Worm (Caenorhabditis elegans) whole organism, L4 larva: ENCODE results near the gene ucr-2.1.

Experiments used
- F10B5.3 ChIP-seq: sonication (generic microtip); optimal IDR thresholded peaks from 2 replicates; lab custom pipeline; 2016; ENCODE audit warnings: mild to moderate bottlenecking, missing genetic modification characterization, missing compliant biosample characterization
- arid-1 ChIP-seq: fragments of 200-800 bp; sonication (Bioruptor generic); conservative IDR thresholded peaks from 2 replicates; pipeline ENCODE4 v1.3.6; 2022; ENCODE audit warnings: missing genetic modification reagents, missing genetic modification characterization, missing compliant biosample characterization
- lin-38 ChIP-seq: fragments of 200-800 bp; sonication (Bioruptor generic); IDR thresholded peaks from 2 replicates; pipeline ENCODE4 v1.3.6; 2022; ENCODE audit warnings: missing genetic modification reagents, missing genetic modification characterization, missing compliant biosample characterization
- nhr-28 ChIP-seq: fragments of 150-350 bp; optimal IDR thresholded peaks from 2 replicates; lab custom pipeline; 2014; ENCODE audit warnings: missing biosample characterization, missing genetic modification characterization
- unc-39 ChIP-seq: sonication (generic microtip); optimal IDR thresholded peaks from 2 replicates; lab custom pipeline; 2017; ENCODE audit warnings: missing biosample characterization, missing genetic modification characterization
- unc-62 ChIP-seq, 3 experiments: fragments of 150-350 bp in 1 of 3; sonication (generic microtip); optimal IDR thresholded peaks in 2 of 3; peaks in 1 of 3; 1 replicate in 1 of 3; 2 replicates in 2 of 3; lab custom pipeline; 2014 to 2017; ENCODE audit warnings: missing biosample characterization in 3 of 3, missing genetic modification characterization in 3 of 3, missing genetic modification reagents in 3 of 3, missing genotype in 1 of 3

ucr-2.1 gene

DNA sequence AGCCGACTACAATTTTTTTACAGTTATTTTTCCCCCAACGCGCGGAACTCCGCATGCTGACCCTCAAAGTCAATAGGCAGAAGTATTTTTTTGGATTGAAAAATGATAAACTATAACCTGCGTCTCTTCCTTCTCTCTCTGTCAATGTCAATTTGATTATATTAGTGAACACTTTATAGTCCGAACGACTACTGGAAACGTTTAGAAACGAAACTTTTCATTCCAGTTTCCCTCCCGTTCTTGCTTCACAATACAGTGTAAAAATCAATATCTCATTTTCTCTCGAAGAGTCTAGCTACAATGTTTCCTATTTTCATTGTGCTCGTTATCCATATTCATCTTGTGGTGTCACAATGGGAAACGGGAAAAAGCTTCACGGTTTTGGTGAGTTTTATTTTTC is 50.0 kb downstream of the ucr-2.1 start, which contains the start of gene lgc-24:
lgc-24 (plus strand) TSS at position 301 of the 400 bp plus-strand sequence.
- no peak for TF ChIP-seq lin-38 (GFP tag; lab: Robert Waterston, UW)
- no peak for TF ChIP-seq arid-1 (GFP tag; lab: Robert Waterston, UW)
- no peak for TF ChIP-seq unc-39 (tag; lab: Kevin White, UChicago)
- TF ChIP-seq F10B5.3 (tag; lab: Kevin White, UChicago): no peak
- peak in 1 of 2 experiments; percentile 67 for TF ChIP-seq unc-62 (GFP tag; optimal IDR thresholded peaks at IDR 0.05 in 1 of 2; lab: Kevin White, UChicago)
- no peak for TF ChIP-seq unc-62 (tag; optimal IDR thresholded peaks at IDR 0.05; lab: Kevin White, UChicago)
- TF ChIP-seq nhr-28 (tag; lab: Kevin White, UChicago): no peak
